Fruit fly (Drosophila melanogaster) whole organism, prepupa: ENCODE data around the gene Acp29AB.

Source experiments
- Blimp-1 ChIP-seq: fragments of 200-800 bp; sonication (Bioruptor generic); optimal IDR thresholded peaks from 3 replicates; lab custom pipeline; 2017; ENCODE audit warnings: missing biosample characterization, missing genetic modification characterization, mild to moderate bottlenecking, moderate library complexity, missing genetic modification reagents
- CG10631 ChIP-seq: fragments of 200-800 bp; sonication (Bioruptor generic); optimal IDR thresholded peaks from 2 replicates; lab custom pipeline; 2016; ENCODE audit warnings: missing biosample characterization, missing genetic modification characterization
- CG10669 ChIP-seq: fragments of 200-800 bp; sonication (Bioruptor generic); optimal IDR thresholded peaks from 3 replicates; lab custom pipeline; 2018; ENCODE audit warnings: missing biosample characterization, mild to moderate bottlenecking, missing genetic modification characterization, moderate library complexity
- CG11294 ChIP-seq: fragments of 200-800 bp; sonication (Bioruptor generic); IDR thresholded peaks from 2 replicates; pipeline ENCODE4 v1.3.6; 2022; ENCODE audit warnings: missing biosample characterization, missing genetic modification characterization
- CG11902 ChIP-seq: fragments of 200-800 bp; sonication (Bioruptor generic); optimal IDR thresholded peaks from 3 replicates; lab custom pipeline; 2016; ENCODE audit warnings: missing biosample characterization, missing genetic modification characterization
- CG15336 ChIP-seq: fragments of 200-800 bp; sonication (Bioruptor generic); IDR thresholded peaks from 2 replicates; pipeline ENCODE4 v1.3.6; 2022; ENCODE audit warnings: missing biosample characterization, missing genetic modification characterization
- CG1621 ChIP-seq: fragments of 200-800 bp; sonication (Bioruptor generic); optimal IDR thresholded peaks from 3 replicates; lab custom pipeline; 2018; ENCODE audit warnings: missing biosample characterization, mild to moderate bottlenecking, missing genetic modification characterization
- CG16779 ChIP-seq: fragments of 200-800 bp; sonication (Bioruptor generic); optimal IDR thresholded peaks from 3 replicates; lab custom pipeline; 2017; ENCODE audit warnings: missing biosample characterization, mild to moderate bottlenecking, missing genetic modification characterization
- CG32006 ChIP-seq: fragments of 200-800 bp; sonication (Bioruptor generic); optimal IDR thresholded peaks from 3 replicates; lab custom pipeline; 2017; ENCODE audit warnings: missing biosample characterization, mild to moderate bottlenecking, missing genetic modification characterization
- CG34406 ChIP-seq: fragments of 200-800 bp; sonication (Bioruptor generic); optimal IDR thresholded peaks from 3 replicates; lab custom pipeline; 2016; ENCODE audit warnings: missing biosample characterization, missing genetic modification characterization
- CG3919 ChIP-seq: fragments of 200-800 bp; sonication (Bioruptor generic); optimal IDR thresholded peaks from 3 replicates; lab custom pipeline; 2016; ENCODE audit warnings: missing biosample characterization, missing genetic modification characterization
- CG4318 ChIP-seq: fragments of 200-800 bp; sonication (Bioruptor generic); optimal IDR thresholded peaks from 3 replicates; lab custom pipeline; 2017; ENCODE audit warnings: missing biosample characterization, mild to moderate bottlenecking, missing genetic modification characterization
- CG6163 ChIP-seq: fragments of 200-800 bp; sonication (Bioruptor generic); IDR thresholded peaks from 3 replicates; pipeline ENCODE4 v1.3.6; 2022; ENCODE audit warnings: missing biosample characterization, missing genetic modification characterization
- CG6276 ChIP-seq: fragments of 200-800 bp; sonication (Bioruptor generic); optimal IDR thresholded peaks from 2 replicates; lab custom pipeline; 2017; ENCODE audit warnings: missing biosample characterization, mild to moderate bottlenecking, missing genetic modification characterization
- CG6792 ChIP-seq: fragments of 200-800 bp; sonication (Bioruptor generic); optimal IDR thresholded peaks from 3 replicates; lab custom pipeline; 2016; ENCODE audit warnings: missing biosample characterization, missing genetic modification characterization
- CG6808 ChIP-seq: fragments of 200-800 bp; sonication (Bioruptor generic); optimal IDR thresholded peaks from 3 replicates; lab custom pipeline; 2017; ENCODE audit warnings: missing biosample characterization, missing genetic modification characterization, mild to moderate bottlenecking, moderate library complexity, missing genetic modification reagents
- CG6854 ChIP-seq: fragments of 200-800 bp; sonication (Bioruptor generic); optimal IDR thresholded peaks from 2 replicates; lab custom pipeline; 2017; ENCODE audit warnings: missing biosample characterization, mild to moderate bottlenecking, missing genetic modification characterization
- CG7368 ChIP-seq: fragments of 200-800 bp; sonication (Bioruptor generic); optimal IDR thresholded peaks from 3 replicates; lab custom pipeline; 2016; ENCODE audit warnings: missing biosample characterization, missing genetic modification characterization
- CG8119 ChIP-seq: fragments of 200-800 bp; sonication (Bioruptor generic); IDR thresholded peaks from 3 replicates; pipeline ENCODE4 v1.3.6; 2022; ENCODE audit warnings: missing biosample characterization, missing genetic modification characterization
- CG8319 ChIP-seq: fragments of 200-800 bp; sonication (Bioruptor generic); optimal IDR thresholded peaks from 3 replicates; lab custom pipeline; 2016; ENCODE audit warnings: missing biosample characterization, missing genetic modification characterization
- CG8632 ChIP-seq: fragments of 200-800 bp; sonication (Bioruptor generic); optimal IDR thresholded peaks from 3 replicates; lab custom pipeline; 2016; ENCODE audit warnings: missing biosample characterization, missing genetic modification characterization
- CG9139 ChIP-seq: fragments of 200-800 bp; sonication (Bioruptor generic); optimal IDR thresholded peaks from 3 replicates; lab custom pipeline; 2017; ENCODE audit warnings: missing biosample characterization, mild to moderate bottlenecking, missing genetic modification characterization
- Ets21C ChIP-seq: fragments of 200-800 bp; sonication (Bioruptor generic); optimal IDR thresholded peaks from 3 replicates; lab custom pipeline; 2016; ENCODE audit warnings: missing biosample characterization, missing genetic modification characterization
- Ets96B ChIP-seq: fragments of 200-800 bp; optimal IDR thresholded peaks from 2 replicates; lab custom pipeline; 2019; ENCODE audit warnings: missing biosample characterization, mild to moderate bottlenecking, missing genetic modification characterization, moderate library complexity
- Gug ChIP-seq: fragments of 200-800 bp; sonication (Bioruptor generic); IDR thresholded peaks from 2 replicates; pipeline ENCODE4 v1.3.6; 2022; ENCODE audit warnings: missing biosample characterization, missing genetic modification characterization
- Hr39 ChIP-seq: fragments of 200-800 bp; sonication (Bioruptor generic); optimal IDR thresholded peaks from 2 replicates; lab custom pipeline; 2016; ENCODE audit warnings: missing biosample characterization, missing genetic modification characterization
- Hr4 ChIP-seq: fragments of 200-800 bp; sonication (Bioruptor generic); optimal IDR thresholded peaks from 3 replicates; lab custom pipeline; 2016; ENCODE audit warnings: missing biosample characterization, missing genetic modification characterization
- Lpt ChIP-seq: fragments of 200-800 bp; sonication (Bioruptor generic); optimal IDR thresholded peaks from 3 replicates; lab custom pipeline; 2016; ENCODE audit warnings: missing biosample characterization, missing genetic modification characterization
- Met ChIP-seq: fragments of 200-800 bp; sonication (Bioruptor generic); optimal IDR thresholded peaks from 3 replicates; lab custom pipeline; 2016; ENCODE audit warnings: missing biosample characterization, missing genetic modification characterization
- OdsH ChIP-seq: fragments of 200-800 bp; sonication (Bioruptor generic); optimal IDR thresholded peaks from 3 replicates; lab custom pipeline; 2016; ENCODE audit warnings: missing biosample characterization, missing genetic modification characterization
- Smox ChIP-seq: fragments of 200-800 bp; sonication (Bioruptor generic); optimal IDR thresholded peaks from 3 replicates; lab custom pipeline; 2016; ENCODE audit warnings: missing biosample characterization, missing genetic modification characterization
- Sox102F ChIP-seq: fragments of 200-800 bp; sonication (Bioruptor generic); optimal IDR thresholded peaks from 2 replicates; lab custom pipeline; 2016; ENCODE audit warnings: missing biosample characterization, mild to moderate bottlenecking, missing genetic modification characterization
- Sox14 ChIP-seq: fragments of 200-800 bp; sonication (Bioruptor generic); optimal IDR thresholded peaks from 3 replicates; lab custom pipeline; 2016; ENCODE audit warnings: missing biosample characterization, missing genetic modification characterization
- Sox15 ChIP-seq: fragments of 200-800 bp; sonication (Bioruptor generic); optimal IDR thresholded peaks from 3 replicates; lab custom pipeline; 2016; ENCODE audit warnings: missing biosample characterization, missing genetic modification characterization
- achi ChIP-seq: fragments of 200-800 bp; sonication (Bioruptor generic); optimal IDR thresholded peaks from 3 replicates; lab custom pipeline; 2016; ENCODE audit warnings: missing biosample characterization, missing genetic modification characterization
- cyc ChIP-seq: fragments of 200-800 bp; sonication (Bioruptor generic); optimal IDR thresholded peaks from 3 replicates; lab custom pipeline; 2016; ENCODE audit warnings: missing biosample characterization, missing genetic modification characterization
- dac ChIP-seq: fragments of 200-800 bp; sonication (Bioruptor generic); optimal IDR thresholded peaks from 2 replicates; lab custom pipeline; 2017; ENCODE audit warnings: missing biosample characterization, mild to moderate bottlenecking, missing genetic modification characterization
- dsx ChIP-seq: fragments of 200-800 bp; optimal IDR thresholded peaks from 3 replicates; lab custom pipeline; 2019; ENCODE audit warnings: missing biosample characterization, mild to moderate bottlenecking, missing genetic modification characterization, moderate library complexity; ENCODE audit not compliant: poor library complexity, severe bottlenecking
- esn ChIP-seq: fragments of 200-800 bp; sonication (Bioruptor generic); optimal IDR thresholded peaks from 2 replicates; lab custom pipeline; 2016; ENCODE audit warnings: missing biosample characterization, mild to moderate bottlenecking, missing genetic modification characterization, moderate library complexity
- fd85E ChIP-seq: fragments of 200-800 bp; sonication (Bioruptor generic); optimal IDR thresholded peaks from 3 replicates; lab custom pipeline; 2016; ENCODE audit warnings: missing biosample characterization, missing genetic modification characterization
- fkh ChIP-seq: fragments of 200-800 bp; sonication (Bioruptor generic); optimal IDR thresholded peaks from 3 replicates; lab custom pipeline; 2017; ENCODE audit warnings: missing biosample characterization, mild to moderate bottlenecking, missing genetic modification characterization, moderate library complexity
- lz ChIP-seq: fragments of 200-800 bp; sonication (Bioruptor generic); optimal IDR thresholded peaks from 3 replicates; lab custom pipeline; 2016; ENCODE audit warnings: missing biosample characterization, missing genetic modification characterization
- net ChIP-seq: fragments of 200-800 bp; sonication (Bioruptor generic); optimal IDR thresholded peaks from 3 replicates; lab custom pipeline; 2016; ENCODE audit warnings: missing biosample characterization, missing genetic modification characterization
- pdm3 ChIP-seq: fragments of 200-800 bp; sonication (Bioruptor generic); optimal IDR thresholded peaks from 3 replicates; lab custom pipeline; 2016; ENCODE audit warnings: missing biosample characterization, missing genetic modification characterization
- salr ChIP-seq, 2 experiments: fragments of 200-800 bp; sonication (Bioruptor generic); optimal IDR thresholded peaks; 3 replicates each; lab custom pipeline; 2016 to 2018; ENCODE audit warnings: missing biosample characterization in 2 of 2, missing genetic modification characterization in 2 of 2, mild to moderate bottlenecking in 1 of 2
- ss ChIP-seq, 2 experiments: fragments of 200-800 bp; sonication (Bioruptor generic); optimal IDR thresholded peaks; 2 replicates in 1 of 2; 3 replicates in 1 of 2; lab custom pipeline; 2017 to 2018; ENCODE audit warnings: mild to moderate bottlenecking in 2 of 2, missing biosample characterization in 2 of 2, missing genetic modification characterization in 2 of 2, moderate library complexity in 1 of 2
- svp ChIP-seq: fragments of 200-800 bp; sonication (Bioruptor generic); peaks from one replicate; lab custom pipeline; 2016; ENCODE audit warnings: missing biosample characterization, missing genetic modification characterization
- topi ChIP-seq: fragments of 200-800 bp; sonication (Bioruptor generic); optimal IDR thresholded peaks from 3 replicates; lab custom pipeline; 2016; ENCODE audit warnings: missing biosample characterization, missing genetic modification characterization

The Acp29AB gene

DNA sequence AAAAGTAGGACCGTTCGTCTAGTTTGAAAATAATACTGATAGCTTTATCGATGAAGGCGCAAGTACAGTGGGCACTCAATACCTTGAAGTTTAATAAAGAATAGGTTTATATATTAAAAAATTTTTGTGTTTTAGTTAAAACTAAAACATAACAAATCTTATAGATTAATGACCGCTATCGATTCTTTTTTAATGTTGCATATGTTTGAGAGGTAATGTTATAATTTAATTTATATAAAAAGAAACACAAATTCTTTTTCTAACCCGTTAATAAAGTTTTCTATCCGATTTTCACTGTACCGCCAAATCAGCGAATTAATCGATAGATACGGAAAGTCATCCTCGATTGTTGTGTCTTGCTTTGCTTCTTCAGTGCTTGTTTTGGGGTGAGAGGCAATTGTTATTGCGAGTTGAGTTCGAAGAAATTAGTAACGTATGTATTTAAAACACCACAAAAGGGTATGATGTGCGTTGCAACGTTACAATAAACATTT lies 8.9 kb downstream of the Acp29AB start, which contains the start of the genes Dad1 and CG13384 (continued):
- peak; percentile 68 for TF ChIP-seq fkh
- TF ChIP-seq CG11902 (GFP tag; lab: Kevin White, UChicago) = peak; percentile 86
- peak; percentile 91 for TF ChIP-seq CG10631 (GFP tag; lab: Kevin White, UChicago)
- TF ChIP-seq CG34406 (GFP tag; lab: Kevin White, UChicago) = peak; percentile 93
- TF ChIP-seq CG10669 (GFP tag; lab: Kevin White, UChicago) = peak; percentile 91
- TF ChIP-seq svp (GFP tag; lab: Kevin White, UChicago) = peak; percentile 96
- TF ChIP-seq Sox14 (GFP tag; lab: Kevin White, UChicago) = peak; percentile 91
- TF ChIP-seq CG32006 = peak; percentile 93
- peak; percentile 78 for TF ChIP-seq CG6854 (GFP tag; lab: Kevin White, UChicago)

DNA sequence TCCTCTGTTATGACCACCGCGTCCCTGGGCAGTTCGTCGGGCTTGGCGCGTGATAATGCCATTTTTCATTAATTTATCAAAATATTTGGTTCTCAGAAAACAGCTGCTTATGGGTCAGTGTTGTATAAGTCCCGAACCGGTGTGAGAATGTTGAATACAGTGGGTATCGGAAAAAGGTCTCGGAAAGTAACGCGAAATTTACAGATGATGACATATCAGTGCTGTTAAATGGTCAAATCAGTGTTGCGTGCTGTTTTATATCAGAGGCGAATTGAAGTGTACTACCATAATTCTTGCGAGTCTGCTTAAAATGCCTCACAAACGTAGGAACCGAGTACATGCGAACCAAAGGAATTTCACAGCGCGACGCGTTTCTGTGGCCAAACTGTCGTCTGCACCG lies 10.4 kb downstream of the Acp29AB start, which contains the start of the genes CG13392 and Rcd4:
CG13392 (minus strand) TSS at position 162 of the 400 bp plus-strand sequence.
Rcd4 (plus strand) TSS at position 216 of the 400 bp plus-strand sequence.
- TF ChIP-seq dsx (GFP tag; lab: Kevin White, UChicago) = peak; percentile 30
- peak; percentile 47 for TF ChIP-seq svp (GFP tag; lab: Kevin White, UChicago)
- no peak for TF ChIP-seq CG9139 (GFP tag; lab: Kevin White, UChicago)
- peak; percentile 57 for TF ChIP-seq pdm3 (GFP tag; lab: Kevin White, UChicago)
- TF ChIP-seq CG4318 (GFP tag; lab: Kevin White, UChicago) = no peak
- TF ChIP-seq Lpt = peak; percentile 3
- peak; percentile 49 for TF ChIP-seq Smox (GFP tag; lab: Kevin White, UChicago)
- peak; percentile 80 for TF ChIP-seq achi
- TF ChIP-seq Hr39 = peak; percentile 66
- peak; percentile 46 for TF ChIP-seq CG6808 (GFP tag; lab: Kevin White, UChicago)
- peak; percentile 26 for TF ChIP-seq CG8632
- TF ChIP-seq Sox102F (GFP tag; lab: Kevin White, UChicago) = peak; percentile 65
- TF ChIP-seq CG3919 = peak; percentile 79
- TF ChIP-seq CG8319 (GFP tag; lab: Kevin White, UChicago) = no peak
- peak; percentile 57 for TF ChIP-seq Met (GFP tag; lab: Kevin White, UChicago)
- TF ChIP-seq dac (GFP tag; lab: Kevin White, UChicago) = no peak
- TF ChIP-seq salr (GFP tag; optimal IDR thresholded peaks at IDR 0.05; lab: Kevin White, UChicago) = peak; percentile 15 to 36
- peak; percentile 21 for TF ChIP-seq fd85E (GFP tag; lab: Kevin White, UChicago)
- no peak for TF ChIP-seq Gug (GFP tag; lab: Robert Waterston, UW)
- TF ChIP-seq CG1621 (tag; lab: Kevin White, UChicago) = peak; percentile 70
- no peak for TF ChIP-seq fkh
- TF ChIP-seq net = peak; percentile 52
- TF ChIP-seq CG34406 (GFP tag; lab: Kevin White, UChicago) = peak; percentile 14
- no peak for TF ChIP-seq Sox15 (GFP tag; lab: Kevin White, UChicago)
- no peak for TF ChIP-seq CG16779
- TF ChIP-seq Ets21C (GFP tag; lab: Kevin White, UChicago) = peak; percentile 42
- peak; percentile 77 for TF ChIP-seq cyc (GFP tag; lab: Kevin White, UChicago)
- no peak for TF ChIP-seq CG6276 (GFP tag; lab: Kevin White, UChicago)
- peak; percentile 62 for TF ChIP-seq CG10631 (GFP tag; lab: Kevin White, UChicago)
- TF ChIP-seq Sox14 (GFP tag; lab: Kevin White, UChicago) = peak; percentile 62
- TF ChIP-seq OdsH (GFP tag; lab: Kevin White, UChicago) = peak; percentile 63
- peak; percentile 75 for TF ChIP-seq lz (GFP tag; lab: Kevin White, UChicago)
- TF ChIP-seq CG6792 = peak; percentile 58
- peak; percentile 35 for TF ChIP-seq Hr4 (GFP tag; lab: Kevin White, UChicago)
- TF ChIP-seq CG6163 = peak; percentile 69; the same call in 2 of the 3 replicates
- TF ChIP-seq Blimp-1 (GFP tag; lab: Kevin White, UChicago) = no peak
- TF ChIP-seq topi (GFP tag; lab: Kevin White, UChicago) = peak; percentile 76
- peak; percentile 39 for TF ChIP-seq CG11902 (GFP tag; lab: Kevin White, UChicago)
- peak; percentile 38; the same call in 1 of the 2 replicates for TF ChIP-seq CG11294 (GFP tag; lab: Robert Waterston, UW)
- TF ChIP-seq Ets96B (tag; lab: Kevin White, UChicago) = peak; percentile 12
- TF ChIP-seq CG8119 (GFP tag; lab: Robert Waterston, UW) = no peak
- TF ChIP-seq esn (GFP tag; lab: Kevin White, UChicago) = peak; percentile 77
- peak; percentile 59 for TF ChIP-seq CG7368 (GFP tag; lab: Kevin White, UChicago)
- no peak for TF ChIP-seq CG15336 (GFP tag; lab: Robert Waterston, UW)
- TF ChIP-seq CG10669 (GFP tag; lab: Kevin White, UChicago) = peak; percentile 35
- TF ChIP-seq ss (GFP tag; optimal IDR thresholded peaks at IDR 0.05; lab: Kevin White, UChicago) = peak in 1 of 2 experiments; percentile 26
